Worm (Caenorhabditis elegans): Measurements from ENCODE around the gene Y9C2UA.1.

DNA sequence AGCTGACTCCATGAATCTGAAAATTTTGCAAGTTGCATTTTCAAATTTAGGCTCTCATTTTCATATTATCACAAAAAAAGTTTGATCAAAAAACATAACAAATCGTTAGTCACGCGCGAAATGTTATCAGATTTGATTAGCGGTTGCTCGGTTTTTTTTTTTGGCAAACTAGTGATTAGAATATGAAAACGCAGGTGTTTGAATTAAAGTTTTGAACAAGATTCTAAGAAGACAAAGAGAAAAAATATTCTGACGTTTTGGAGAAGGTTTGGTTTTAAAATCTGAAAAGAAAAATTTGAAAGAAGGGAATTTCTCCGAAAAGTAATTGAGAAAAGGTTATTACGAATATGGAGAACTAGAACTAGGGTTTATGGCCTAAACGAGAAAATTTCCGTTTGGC is 4.9 kb downstream of the Y9C2UA.1 start:
- no peak for TF ChIP-seq dox-1 (GFP tag; IDR thresholded peaks at IDR 0.05)
- TF ChIP-seq ztf-26 (tag; optimal IDR thresholded peaks at IDR 0.05), result no peak
